Fruit fly (Drosophila melanogaster): ENCODE results near the gene Spn28Da.

dm6 chr2L:7933186-7933585 lies 44.3 kb upstream of the Spn28Da start:
- no peak for TF ChIP-seq CG8478 (optimal IDR thresholded peaks at IDR 0.05)
- TF ChIP-seq CTCF (optimal IDR thresholded peaks at IDR 0.05): no peak

Data from S2 (cell line).